Worm (Caenorhabditis elegans): ENCODE measurements around the gene Y57G11C.1147.

The Y57G11C.1147 gene

ce11 chrIV:14824878-14825352 lies 27.6 kb upstream of the Y57G11C.1147 start, which contains the start of gene sec-61.A (continued):
- TF ChIP-seq hpl-2 (GFP tag; optimal IDR thresholded peaks at IDR 0.05): no peak
- no peak for TF ChIP-seq unc-30 (tag; optimal IDR thresholded peaks at IDR 0.05)
- TF ChIP-seq efl-1 (optimal IDR thresholded peaks at IDR 0.05): peak; percentile 79 to 87
- peak; percentile 66 to 93 for TF ChIP-seq efl-1 (GFP tag; optimal IDR thresholded peaks at IDR 0.05 in 1 of 2)
- TF ChIP-seq fkh-8 (tag; optimal IDR thresholded peaks at IDR 0.05): peak; percentile 92
- peak; percentile 82 for TF ChIP-seq grh-1 (GFP tag; IDR thresholded peaks at IDR 0.05)
- TF ChIP-seq skn-1 (tag; optimal IDR thresholded peaks at IDR 0.05): peak; percentile 42
- no peak for TF ChIP-seq hlh-17 (GFP tag; optimal IDR thresholded peaks at IDR 0.05; ENCODE audit: borderline replicate concordance)
- TF ChIP-seq nhr-77 (tag; optimal IDR thresholded peaks at IDR 0.05): peak; percentile 86
- no peak for TF ChIP-seq pqm-1 (tag; optimal IDR thresholded peaks at IDR 0.05)
- TF ChIP-seq sptf-1 (tag; optimal IDR thresholded peaks at IDR 0.05): no peak
- TF ChIP-seq lin-39 (tag; optimal IDR thresholded peaks at IDR 0.05): peak; percentile 45
- TF ChIP-seq F16B12.6 (tag; optimal IDR thresholded peaks at IDR 0.05): peak; percentile 18
- peak; percentile 2 for TF ChIP-seq unc-130 (tag; optimal IDR thresholded peaks at IDR 0.05)
- TF ChIP-seq tlp-1 (tag; optimal IDR thresholded peaks at IDR 0.05): no peak
- no peak for TF ChIP-seq unc-98 (GFP tag; IDR thresholded peaks at IDR 0.05)
- no peak for TF ChIP-seq ceh-63 (GFP tag; optimal IDR thresholded peaks at IDR 0.05)
- TF ChIP-seq unc-86 (tag; optimal IDR thresholded peaks at IDR 0.05): peak; percentile 85
- no peak for TF ChIP-seq nhr-84 (tag; optimal IDR thresholded peaks at IDR 0.05)
- peak; percentile 31 for TF ChIP-seq efl-3 (GFP tag; optimal IDR thresholded peaks at IDR 0.05)
- peak; percentile 58 for TF ChIP-seq ceh-88 (GFP tag; IDR thresholded peaks at IDR 0.05)
- peak; percentile 34 for TF ChIP-seq vab-15 (tag; optimal IDR thresholded peaks at IDR 0.05)
- peak; percentile 100 for TF ChIP-seq isw-1 (GFP tag; IDR thresholded peaks at IDR 0.05)
- TF ChIP-seq fkh-4 (tag; optimal IDR thresholded peaks at IDR 0.05; ENCODE audit: borderline replicate concordance): no peak
- peak; percentile 57 for TF ChIP-seq aly-2 (tag; optimal IDR thresholded peaks at IDR 0.05)
- peak; percentile 3 for TF ChIP-seq blmp-1 (tag; optimal IDR thresholded peaks at IDR 0.05)
- TF ChIP-seq pag-3 (tag; optimal IDR thresholded peaks at IDR 0.05; ENCODE audit: borderline replicate concordance, insufficient read depth): no peak
- peak; percentile 85 for TF ChIP-seq nhr-90 (tag; optimal IDR thresholded peaks at IDR 0.05; ENCODE audit: poor library complexity)
- TF ChIP-seq mdl-1 (tag; optimal IDR thresholded peaks at IDR 0.05): peak in 1 of 2 experiments; percentile 55
- TF ChIP-seq xbp-1 (tag; optimal IDR thresholded peaks at IDR 0.05): peak; percentile 93
- TF ChIP-seq mep-1 (tag; optimal IDR thresholded peaks at IDR 0.05): no peak
- peak in 1 of 2 experiments; percentile 65 for TF ChIP-seq ztf-11 (tag; optimal IDR thresholded peaks at IDR 0.05)
- TF ChIP-seq ceh-8 (GFP tag; optimal IDR thresholded peaks at IDR 0.05): no peak
- TF ChIP-seq lin-35 (GFP tag; optimal IDR thresholded peaks at IDR 0.05): peak; percentile 84 to 85
- no peak for TF ChIP-seq nhr-11 (tag; optimal IDR thresholded peaks at IDR 0.05)
- peak; percentile 46 for TF ChIP-seq fkh-10 (GFP tag; optimal IDR thresholded peaks at IDR 0.05)
- peak; percentile 87 for TF ChIP-seq nhr-20 (tag; optimal IDR thresholded peaks at IDR 0.05)
- TF ChIP-seq ces-1 (GFP tag; optimal IDR thresholded peaks at IDR 0.05): no peak
- TF ChIP-seq elt-3 (tag; optimal IDR thresholded peaks at IDR 0.05): peak in 3 of 6 experiments; percentile 39 to 64 (median 58)
- peak; percentile 39 for TF ChIP-seq fos-1 (tag; optimal IDR thresholded peaks at IDR 0.05)

- TF ChIP-seq swsn-7 (tag; optimal IDR thresholded peaks at IDR 0.05): no peak
- no peak for TF ChIP-seq fos-1 (tag; optimal IDR thresholded peaks at IDR 0.05)
- TF ChIP-seq efl-3 (GFP tag; optimal IDR thresholded peaks at IDR 0.05): no peak
- TF ChIP-seq fkh-10 (GFP tag; optimal IDR thresholded peaks at IDR 0.05): no peak
- TF ChIP-seq vab-15 (tag; optimal IDR thresholded peaks at IDR 0.05): no peak
- no peak for TF ChIP-seq unc-62 (GFP tag; optimal IDR thresholded peaks at IDR 0.05)
- TF ChIP-seq sup-37 (GFP tag; optimal IDR thresholded peaks at IDR 0.05): no peak
- no peak for TF ChIP-seq nhr-20 (tag; optimal IDR thresholded peaks at IDR 0.05)
- no peak for TF ChIP-seq rnt-1 (tag; optimal IDR thresholded peaks at IDR 0.05)
- TF ChIP-seq mef-2 (tag; optimal IDR thresholded peaks at IDR 0.05): no peak
- TF ChIP-seq zag-1 (tag; optimal IDR thresholded peaks at IDR 0.05): no peak
- no peak for TF ChIP-seq mab-9 (GFP tag; IDR thresholded peaks at IDR 0.05)
- TF ChIP-seq C04F5.9 (tag; optimal IDR thresholded peaks at IDR 0.05): no peak
These were observed 26.9 kb upstream of the Y57G11C.1147 start for ce11 chrIV:14824201-14824600.

Measured in whole organism, L1 larva.